Fruit fly (Drosophila melanogaster) whole organism, embryonic: ENCODE data around the gene Nep6.

Source experiments
- Ada2b ChIP-seq: fragments of 200-800 bp; sonication (Bioruptor generic); IDR thresholded peaks from 2 replicates; pipeline ENCODE4 v1.3.6; 2022; ENCODE audit warnings: missing biosample characterization, missing genetic modification characterization
- Adf1 ChIP-seq: fragments of 200-800 bp; sonication (Bioruptor generic); IDR thresholded peaks from 2 replicates; pipeline ENCODE4 v1.3.6; 2022; ENCODE audit warnings: missing biosample characterization, missing genetic modification characterization
- Antp ChIP-seq: fragments of 200-800 bp; sonication (Bioruptor generic); optimal IDR thresholded peaks from 3 replicates; lab custom pipeline; 2016; ENCODE audit warnings: missing biosample characterization, missing genetic modification characterization
- Awh ChIP-seq: fragments of 200-800 bp; sonication (Bioruptor generic); IDR thresholded peaks from 2 replicates; pipeline ENCODE4, ENCODE4 v1.3.6; 2022; ENCODE audit warnings: missing biosample characterization, missing genetic modification characterization
- C15 ChIP-seq: fragments of 200-800 bp; sonication (Bioruptor generic); IDR thresholded peaks from 3 replicates; pipeline ENCODE4 v1.3.6; 2022; ENCODE audit warnings: missing biosample characterization, missing genetic modification characterization
- CG10147 ChIP-seq: fragments of 200-800 bp; sonication (Bioruptor generic); optimal IDR thresholded peaks from 2 replicates; lab custom pipeline; 2019; ENCODE audit warnings: missing biosample characterization, mild to moderate bottlenecking, missing genetic modification characterization, moderate library complexity
- CG10431 ChIP-seq: fragments of 200-800 bp; sonication (Bioruptor generic); optimal IDR thresholded peaks from 3 replicates; lab custom pipeline; 2018; ENCODE audit warnings: missing biosample characterization, mild to moderate bottlenecking, missing genetic modification characterization
- CG10979 ChIP-seq: fragments of 200-800 bp; sonication (Bioruptor generic); optimal IDR thresholded peaks from 2 replicates; lab custom pipeline; 2018; ENCODE audit warnings: missing biosample characterization, mild to moderate bottlenecking, missing genetic modification characterization, moderate library complexity
- CG12104 ChIP-seq: fragments of 200-800 bp; sonication (Bioruptor generic); optimal IDR thresholded peaks from 3 replicates; lab custom pipeline; 2016; ENCODE audit warnings: missing biosample characterization, missing genetic modification characterization
- CG12299 ChIP-seq: fragments of 200-800 bp; sonication (Bioruptor generic); optimal IDR thresholded peaks from 2 replicates; lab custom pipeline; 2018; ENCODE audit warnings: missing biosample characterization, mild to moderate bottlenecking, missing genetic modification characterization
- CG12769 ChIP-seq: fragments of 200-800 bp; sonication (Bioruptor generic); optimal IDR thresholded peaks from 2 replicates; lab custom pipeline; 2019; ENCODE audit warnings: missing biosample characterization, mild to moderate bottlenecking, missing genetic modification characterization, moderate library complexity
- CG14014 ChIP-seq: fragments of 200-800 bp; sonication (Bioruptor generic); IDR thresholded peaks from 2 replicates; pipeline ENCODE4 v1.3.6; 2022; ENCODE audit warnings: missing biosample characterization, missing genetic modification characterization
- CG15011 ChIP-seq: fragments of 200-800 bp; sonication (Bioruptor generic); optimal IDR thresholded peaks from 3 replicates; lab custom pipeline; 2018; ENCODE audit warnings: missing biosample characterization, mild to moderate bottlenecking, missing genetic modification characterization
- CG15073 ChIP-seq: fragments of 200-800 bp; sonication (Bioruptor generic); optimal IDR thresholded peaks from 2 replicates; lab custom pipeline; 2016; ENCODE audit warnings: missing biosample characterization, missing genetic modification characterization
- CG1529 ChIP-seq: fragments of 200-800 bp; sonication (Bioruptor generic); optimal IDR thresholded peaks from 3 replicates; lab custom pipeline; 2018; ENCODE audit warnings: missing biosample characterization, missing genetic modification characterization
- CG1647 ChIP-seq: fragments of 200-800 bp; sonication (Bioruptor generic); optimal IDR thresholded peaks from 3 replicates; lab custom pipeline; 2016; ENCODE audit warnings: missing biosample characterization, missing genetic modification characterization
- CG17568 ChIP-seq: fragments of 200-800 bp; sonication (Bioruptor generic); optimal IDR thresholded peaks from 2 replicates; lab custom pipeline; 2018; ENCODE audit warnings: missing biosample characterization, mild to moderate bottlenecking, missing genetic modification characterization, moderate library complexity
- CG17829 ChIP-seq: fragments of 200-800 bp; optimal IDR thresholded peaks from 2 replicates; lab custom pipeline; 2019; ENCODE audit warnings: missing biosample characterization, mild to moderate bottlenecking, missing genetic modification characterization, moderate library complexity
- CG18011 ChIP-seq: fragments of 200-800 bp; sonication (Bioruptor generic); optimal IDR thresholded peaks from 2 replicates; lab custom pipeline; 2017; ENCODE audit warnings: missing biosample characterization, missing genetic modification characterization, mild to moderate bottlenecking, moderate library complexity, missing genotype
- CG18476 ChIP-seq: fragments of 200-800 bp; sonication (Bioruptor generic); optimal IDR thresholded peaks from 2 replicates; lab custom pipeline; 2016; ENCODE audit warnings: missing biosample characterization, mild to moderate bottlenecking, missing genetic modification characterization
- CG2678 ChIP-seq: fragments of 200-800 bp; sonication (Bioruptor generic); optimal IDR thresholded peaks from 3 replicates; lab custom pipeline; 2019; ENCODE audit warnings: missing biosample characterization, mild to moderate bottlenecking, missing genetic modification characterization, moderate library complexity
- CG2712 ChIP-seq: fragments of 200-800 bp; optimal IDR thresholded peaks from 3 replicates; lab custom pipeline; 2019; ENCODE audit warnings: missing biosample characterization, mild to moderate bottlenecking, missing genetic modification characterization, moderate library complexity
- CG30431 ChIP-seq: fragments of 200-800 bp; sonication (Bioruptor generic); optimal IDR thresholded peaks from 2 replicates; lab custom pipeline; 2017; ENCODE audit warnings: missing biosample characterization, missing genetic modification characterization
- CG31441 ChIP-seq: fragments of 200-800 bp; sonication (Bioruptor generic); IDR thresholded peaks from 2 replicates; pipeline ENCODE4 v1.3.6; 2022; ENCODE audit warnings: missing biosample characterization, missing genetic modification characterization
- CG3407 ChIP-seq: fragments of 200-800 bp; sonication (Bioruptor generic); optimal IDR thresholded peaks from 2 replicates; lab custom pipeline; 2018; ENCODE audit warnings: missing biosample characterization, mild to moderate bottlenecking, missing genetic modification characterization
- CG4404 ChIP-seq: fragments of 200-800 bp; sonication (Bioruptor generic); IDR thresholded peaks from 2 replicates; pipeline ENCODE4 v1.3.6; 2022; ENCODE audit warnings: missing biosample characterization, missing genetic modification characterization
- CG4424 ChIP-seq: fragments of 200-800 bp; sonication (Bioruptor generic); optimal IDR thresholded peaks from 3 replicates; lab custom pipeline; 2016; ENCODE audit warnings: missing biosample characterization, missing genetic modification characterization
- CG6813 ChIP-seq: fragments of 200-800 bp; sonication (Bioruptor generic); optimal IDR thresholded peaks from 2 replicates; lab custom pipeline; 2017; ENCODE audit warnings: missing biosample characterization, missing genetic modification characterization, mild to moderate bottlenecking, moderate library complexity, missing genetic modification reagents
- Camta ChIP-seq: fragments of 200-800 bp; sonication (Bioruptor generic); optimal IDR thresholded peaks from 2 replicates; lab custom pipeline; 2016; ENCODE audit warnings: missing biosample characterization, missing genetic modification characterization
- Dip2 ChIP-seq: fragments of 200-800 bp; sonication (Bioruptor generic); IDR thresholded peaks from 2 replicates; pipeline ENCODE4 v1.3.6; 2022; ENCODE audit warnings: missing biosample characterization, missing genetic modification characterization
- Elba2 ChIP-seq: fragments of 200-800 bp; sonication (Bioruptor generic); optimal IDR thresholded peaks from 3 replicates; lab custom pipeline; 2016; ENCODE audit warnings: missing biosample characterization, missing genetic modification characterization
- HmgZ ChIP-seq: fragments of 200-800 bp; sonication (Bioruptor generic); optimal IDR thresholded peaks from 2 replicates; lab custom pipeline; 2018; ENCODE audit warnings: missing biosample characterization, mild to moderate bottlenecking, missing genetic modification characterization
- Hmx ChIP-seq: fragments of 200-800 bp; sonication (Bioruptor generic); optimal IDR thresholded peaks from 2 replicates; lab custom pipeline; 2016; ENCODE audit warnings: missing biosample characterization, missing genetic modification characterization
- NfI ChIP-seq: fragments of 200-800 bp; sonication (Bioruptor generic); optimal IDR thresholded peaks from 3 replicates; lab custom pipeline; 2018; ENCODE audit warnings: missing biosample characterization, mild to moderate bottlenecking, missing genetic modification characterization, moderate library complexity
- Sry-δ ChIP-seq: fragments of 200-800 bp; sonication (Bioruptor generic); optimal IDR thresholded peaks from 2 replicates; lab custom pipeline; 2016; ENCODE audit warnings: missing biosample characterization, missing genetic modification characterization
- Trl ChIP-seq, 3 experiments: fragments of >200 bp in 2 of 3; fragments of 200-800 bp in 1 of 3; sonication (Bioruptor generic) in 1 of 3; optimal IDR thresholded peaks; 2 replicates in 1 of 3; 3 replicates in 2 of 3; lab custom pipeline; 2016 to 2017; ENCODE audit warnings: missing biosample characterization in 1 of 3, missing genetic modification characterization in 1 of 3
- ac ChIP-seq: fragments of 200-800 bp; sonication (Bioruptor generic); optimal IDR thresholded peaks from 3 replicates; lab custom pipeline; 2017; ENCODE audit warnings: missing biosample characterization, mild to moderate bottlenecking, missing genetic modification characterization
- bcd ChIP-seq: fragments of 200-800 bp; sonication (Bioruptor generic); optimal IDR thresholded peaks from 2 replicates; lab custom pipeline; 2017; ENCODE audit warnings: missing biosample characterization, mild to moderate bottlenecking, missing genetic modification characterization
- cg ChIP-seq: fragments of 200-800 bp; sonication (Bioruptor generic); optimal IDR thresholded peaks from 3 replicates; lab custom pipeline; 2019; ENCODE audit warnings: missing biosample characterization, mild to moderate bottlenecking, missing genetic modification characterization, moderate library complexity
- chinmo ChIP-seq: fragments of 200-800 bp; sonication (Bioruptor generic); IDR thresholded peaks from 4 replicates; pipeline ENCODE4 v1.3.6; 2022; ENCODE audit warnings: missing biosample characterization, missing genetic modification characterization; ENCODE audit not compliant: partially characterized antibody
- fd3F ChIP-seq: fragments of 200-800 bp; sonication (Bioruptor generic); optimal IDR thresholded peaks from 2 replicates; lab custom pipeline; 2018; ENCODE audit warnings: missing biosample characterization, mild to moderate bottlenecking, missing genetic modification characterization, moderate library complexity
- jumu ChIP-seq: fragments of 200-800 bp; sonication (Bioruptor generic); optimal IDR thresholded peaks from 3 replicates; lab custom pipeline; 2016; ENCODE audit warnings: missing biosample characterization, missing genetic modification characterization
- lmd ChIP-seq: fragments of 200-800 bp; sonication (Bioruptor generic); IDR thresholded peaks from 2 replicates; pipeline ENCODE4 v1.3.6; 2022; ENCODE audit warnings: missing biosample characterization, missing genetic modification characterization
- onecut ChIP-seq: fragments of 200-800 bp; sonication (Bioruptor generic); IDR thresholded peaks from 2 replicates; pipeline ENCODE4 v1.3.6; 2022; ENCODE audit warnings: missing biosample characterization, missing genetic modification characterization
- pnt ChIP-seq: fragments of 200-800 bp; sonication (Bioruptor generic); optimal IDR thresholded peaks from 3 replicates; lab custom pipeline; 2016; ENCODE audit warnings: missing biosample characterization, missing genetic modification characterization
- rib ChIP-seq: fragments of 200-800 bp; sonication (Bioruptor generic); IDR thresholded peaks from 2 replicates; pipeline ENCODE4 v1.3.6; 2022; ENCODE audit warnings: missing biosample characterization, missing genetic modification characterization
- stc ChIP-seq: fragments of 200-800 bp; sonication (Bioruptor generic); IDR thresholded peaks from 2 replicates; pipeline ENCODE4 v1.3.6; 2022; ENCODE audit warnings: missing biosample characterization, missing genetic modification characterization
- tgo ChIP-seq: fragments of 200-800 bp; sonication (Bioruptor generic); IDR thresholded peaks from 3 replicates; pipeline ENCODE4 v1.3.6; 2022; ENCODE audit warnings: missing biosample characterization, missing genetic modification characterization
- trem ChIP-seq: fragments of 200-800 bp; optimal IDR thresholded peaks from 3 replicates; lab custom pipeline; 2019; ENCODE audit warnings: missing biosample characterization, mild to moderate bottlenecking, missing genetic modification characterization, moderate library complexity
- zfh1 ChIP-seq: fragments of 200-800 bp; sonication (Bioruptor generic); IDR thresholded peaks from 3 replicates; pipeline ENCODE4 v1.3.6; 2022; ENCODE audit warnings: missing biosample characterization, missing genetic modification characterization

Nep6 gene

DNA sequence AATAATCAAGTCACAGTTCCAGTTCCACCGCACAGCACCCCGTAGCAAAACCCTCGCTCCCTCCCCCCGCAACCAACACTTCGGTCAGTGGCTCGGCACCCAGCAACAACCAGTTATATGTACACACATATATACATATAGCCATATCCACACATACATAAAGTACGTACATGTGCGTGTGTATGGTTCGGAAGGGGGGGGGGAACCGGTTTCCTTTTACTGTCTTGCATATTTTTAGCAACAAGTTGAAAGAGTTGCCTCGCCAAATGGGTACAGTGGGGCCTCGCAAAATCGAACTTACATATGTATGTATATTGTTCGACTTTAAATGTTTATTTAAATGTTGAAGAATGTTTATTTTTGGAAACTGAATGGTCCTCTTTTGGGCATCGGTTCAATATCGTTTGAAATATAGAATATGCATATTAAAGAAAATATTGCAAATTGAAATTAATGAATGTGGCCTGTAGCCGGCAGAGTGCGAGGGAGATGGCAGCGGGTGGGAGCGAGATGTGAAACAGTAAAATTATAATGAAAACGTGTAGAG, 46.4 kb upstream of the Nep6 start (continued):
- TF ChIP-seq lmd (GFP tag; lab: Robert Waterston, UW) = peak; percentile 88
- peak; percentile 80 for TF ChIP-seq cg (GFP tag; lab: Kevin White, UChicago)
- TF ChIP-seq CG1529 = peak; percentile 26
- TF ChIP-seq Hmx = peak; percentile 35
- peak; percentile 71 for TF ChIP-seq bcd (GFP tag; lab: Kevin White, UChicago)
- peak; percentile 39 for TF ChIP-seq Antp (GFP tag; lab: Kevin White, UChicago)
- peak; percentile 87 for TF ChIP-seq CG2678 (tag; lab: Kevin White, UChicago)
- peak; percentile 58 for TF ChIP-seq CG1647 (GFP tag; lab: Kevin White, UChicago)
- TF ChIP-seq CG30431 = no peak
- peak; percentile 39 for TF ChIP-seq CG4424 (GFP tag; lab: Kevin White, UChicago)
- peak; percentile 57 for TF ChIP-seq CG12299
- peak; percentile 70 for TF ChIP-seq NfI (GFP tag; lab: Kevin White, UChicago)
- TF ChIP-seq CG10979 (tag; lab: Kevin White, UChicago) = peak; percentile 18
- peak; percentile 16 for TF ChIP-seq CG6813 (GFP tag; lab: Kevin White, UChicago)
- peak; percentile 50 for TF ChIP-seq CG17568 (GFP tag; lab: Kevin White, UChicago)
- TF ChIP-seq CG18011 (GFP tag; lab: Kevin White, UChicago) = peak; percentile 33
- peak; percentile 59 for TF ChIP-seq fd3F (GFP tag; lab: Kevin White, UChicago)
- peak; percentile 78 for TF ChIP-seq Ada2b (GFP tag; lab: Robert Waterston, UW)
- peak; percentile 53 for TF ChIP-seq CG15011 (GFP tag; lab: Kevin White, UChicago)
- peak; percentile 69 for TF ChIP-seq CG4404
- TF ChIP-seq zfh1 (GFP tag; lab: Robert Waterston, UW) = peak; percentile 68; the same call in 2 of the 3 replicates
- peak; percentile 47 for TF ChIP-seq Camta
- no peak for TF ChIP-seq CG15073 (GFP tag; lab: Kevin White, UChicago)
- peak; percentile 77 for TF ChIP-seq CG12769 (tag; lab: Kevin White, UChicago)
- peak; percentile 25 for TF ChIP-seq pnt
- TF ChIP-seq ac (GFP tag; lab: Kevin White, UChicago) = no peak
- TF ChIP-seq Elba2 (GFP tag; lab: Kevin White, UChicago) = no peak
- TF ChIP-seq Trl (optimal IDR thresholded peaks at IDR 0.05; lab: Kevin White, UChicago) = no peak
- TF ChIP-seq Trl (GFP tag; optimal IDR thresholded peaks at IDR 0.05; lab: Kevin White, UChicago) = peak; percentile 32
- TF ChIP-seq CG31441 (GFP tag; lab: Robert Waterston, UW) = peak; percentile 30; the same call in 1 of the 2 replicates
- peak; percentile 80; the same call in 3 of the 4 replicates for TF ChIP-seq chinmo (GFP tag; lab: Robert Waterston, UW)
- no peak for TF ChIP-seq CG10431
- no peak for TF ChIP-seq Awh (GFP tag; lab: Robert Waterston, UW)
- peak; percentile 38 for TF ChIP-seq onecut
- TF ChIP-seq CG17829 (tag; lab: Kevin White, UChicago) = peak; percentile 28
- TF ChIP-seq Adf1 (GFP tag; lab: Robert Waterston, UW) = no peak
- peak; percentile 81 for TF ChIP-seq CG14014 (GFP tag; lab: Robert Waterston, UW)
- no peak for TF ChIP-seq Dip2
- peak; percentile 81 for TF ChIP-seq tgo
- no peak for TF ChIP-seq Sry-δ (GFP tag; lab: Kevin White, UChicago)
- peak; percentile 78 for TF ChIP-seq HmgZ (tag; lab: Kevin White, UChicago)
- no peak for TF ChIP-seq CG3407 (GFP tag; lab: Kevin White, UChicago)
- TF ChIP-seq stc (GFP tag; lab: Robert Waterston, UW) = peak; percentile 73
- TF ChIP-seq C15 (GFP tag; lab: Robert Waterston, UW) = 0 out of 3 replicates have a peak, but pooled peaks have one; percentile 58
- TF ChIP-seq CG12104 (GFP tag; lab: Kevin White, UChicago) = no peak
- peak; percentile 48 for TF ChIP-seq CG18476 (GFP tag; lab: Kevin White, UChicago)
- peak; percentile 49 for TF ChIP-seq jumu (GFP tag; lab: Kevin White, UChicago)
- no peak for TF ChIP-seq trem
- peak; percentile 68 for TF ChIP-seq CG10147 (GFP tag; lab: Kevin White, UChicago)
- TF ChIP-seq CG2712 (tag; lab: Kevin White, UChicago) = peak; percentile 63
- peak; percentile 92 for TF ChIP-seq rib (GFP tag; lab: Robert Waterston, UW)
